Worm (Caenorhabditis elegans): ENCODE data around the gene C29F5.8.

The C29F5.8 gene

DNA sequence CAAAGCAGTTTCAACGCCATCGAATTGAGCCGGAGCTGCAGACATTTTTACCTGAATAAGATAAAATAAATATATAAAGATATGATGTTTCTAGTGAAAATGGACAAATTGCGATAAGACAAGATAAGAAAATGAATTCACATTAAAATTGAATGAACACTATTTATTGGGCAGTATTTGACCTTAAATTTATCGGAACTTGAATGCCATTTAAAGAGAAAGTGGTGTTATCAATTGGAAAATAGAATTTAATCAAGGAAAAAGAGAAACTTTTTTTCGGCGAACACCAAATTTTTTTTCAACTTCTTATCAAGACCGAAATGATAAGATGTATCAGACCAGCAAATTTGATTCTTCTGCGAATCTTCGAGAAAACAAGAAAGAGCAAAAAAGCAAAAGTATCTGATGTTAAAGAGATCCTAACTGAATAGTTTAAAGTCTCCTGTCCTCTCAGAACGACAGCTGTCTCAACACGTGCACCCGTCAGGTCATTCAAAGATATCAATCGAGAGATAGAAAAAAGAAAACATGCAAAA lies 16.1 kb upstream of the C29F5.8 start, which contains the start of gene upb-1 (continued):
- TF ChIP-seq sma-3 (GFP tag; optimal IDR thresholded peaks at IDR 0.05) = no peak
- no peak for TF ChIP-seq ama-1 (optimal IDR thresholded peaks at IDR 0.05)
- no peak for TF ChIP-seq mdl-1 (tag; optimal IDR thresholded peaks at IDR 0.05)
- TF ChIP-seq skn-1 (tag; optimal IDR thresholded peaks at IDR 0.05) = no peak
- TF ChIP-seq lin-39 (tag; optimal IDR thresholded peaks at IDR 0.05) = no peak
- TF ChIP-seq egl-27 (tag; optimal IDR thresholded peaks at IDR 0.05) = no peak
- TF ChIP-seq gmeb-1 (tag; optimal IDR thresholded peaks at IDR 0.05) = no peak

DNA sequence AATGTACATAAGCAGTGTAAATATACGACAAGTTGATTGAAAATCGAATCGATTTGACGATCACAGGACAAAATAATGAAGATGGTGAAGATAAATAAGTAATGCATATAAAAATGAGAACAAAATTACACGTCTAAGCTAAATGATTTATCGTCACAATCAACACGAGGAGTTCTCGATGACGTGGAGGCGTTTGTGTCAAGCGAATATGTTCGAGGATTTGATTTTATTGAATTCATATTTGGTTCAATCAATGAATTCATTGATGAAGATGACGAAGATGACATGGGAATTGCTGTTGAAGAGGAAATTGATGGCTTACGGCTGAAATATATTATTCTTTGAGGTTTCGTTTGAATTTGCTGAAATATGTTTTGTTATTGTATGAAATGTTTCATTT lies 13.7 kb upstream of the C29F5.8 start, which contains the start of gene nyn-3:
TSS of gene nyn-3 (minus strand) at position 101 of the 400 bp plus-strand sequence.
- TF ChIP-seq nhr-237 (tag; optimal IDR thresholded peaks at IDR 0.05) = no peak
- no peak for TF ChIP-seq skn-1 (tag; optimal IDR thresholded peaks at IDR 0.05)
- no peak for TF ChIP-seq lin-11 (tag; optimal IDR thresholded peaks at IDR 0.05)
- TF ChIP-seq mbf-1 (tag; optimal IDR thresholded peaks at IDR 0.05) = no peak
- TF ChIP-seq ztf-11 (tag; optimal IDR thresholded peaks at IDR 0.05) = no peak
- TF ChIP-seq aly-2 (tag; optimal IDR thresholded peaks at IDR 0.05) = no peak
- no peak for TF ChIP-seq mab-5 (tag; optimal IDR thresholded peaks at IDR 0.05)
- TF ChIP-seq zag-1 (tag; optimal IDR thresholded peaks at IDR 0.05) = no peak
- no peak for TF ChIP-seq peb-1 (tag; optimal IDR thresholded peaks at IDR 0.05)
- TF ChIP-seq ZK546.5 (tag; optimal IDR thresholded peaks at IDR 0.05) = no peak
- no peak for TF ChIP-seq nhr-10 (tag; optimal IDR thresholded peaks at IDR 0.05)
- no peak for TF ChIP-seq snpc-4 (tag; optimal IDR thresholded peaks at IDR 0.05)
- no peak for TF ChIP-seq nhr-11 (tag; optimal IDR thresholded peaks at IDR 0.05)
- no peak for TF ChIP-seq lsy-2 (tag; optimal IDR thresholded peaks at IDR 0.05)

DNA sequence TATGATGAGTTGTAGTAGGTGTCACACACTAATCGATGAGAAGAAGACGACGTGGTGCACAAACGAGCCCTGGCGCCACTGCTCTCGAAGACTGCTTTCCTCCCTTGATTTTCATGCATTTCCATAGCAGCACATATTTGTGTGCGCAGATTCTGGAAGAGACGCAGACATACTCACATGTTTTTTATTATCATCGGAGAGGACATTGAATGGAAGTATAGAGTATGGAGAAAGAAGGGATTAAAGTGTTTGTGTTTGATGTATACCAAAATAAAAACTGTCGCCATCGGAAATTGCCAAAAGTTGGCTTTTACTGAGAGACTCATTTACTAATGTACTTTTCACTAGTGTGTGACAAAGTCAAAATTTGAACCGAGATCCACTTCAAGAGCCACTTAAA lies 12.0 kb upstream of the C29F5.8 start, which contains the start of gene mps-1:
TSS of gene mps-1 (minus strand) at position 101 of the 400 bp plus-strand sequence.
- TF ChIP-seq mdl-1 (tag; optimal IDR thresholded peaks at IDR 0.05) (no peak), C34F6.9 (tag; optimal IDR thresholded peaks at IDR 0.05) (no peak), mab-5 (tag; optimal IDR thresholded peaks at IDR 0.05) (no peak), sem-4 (tag; optimal IDR thresholded peaks at IDR 0.05) (no peak), unc-55 (GFP tag; optimal IDR thresholded peaks at IDR 0.05) (no peak), skn-1 (tag; optimal IDR thresholded peaks at IDR 0.05) (no peak), ZK546.5 (tag; optimal IDR thresholded peaks at IDR 0.05) (no peak), ztf-4 (tag; optimal IDR thresholded peaks at IDR 0.05) (no peak), gmeb-1 (tag; optimal IDR thresholded peaks at IDR 0.05) (no peak), aly-2 (tag; optimal IDR thresholded peaks at IDR 0.05) (no peak), ama-1 (optimal IDR thresholded peaks at IDR 0.05) (no peak), lin-39 (tag; optimal IDR thresholded peaks at IDR 0.05) (no peak), dmd-4 (tag; optimal IDR thresholded peaks at IDR 0.05) (no peak)

DNA sequence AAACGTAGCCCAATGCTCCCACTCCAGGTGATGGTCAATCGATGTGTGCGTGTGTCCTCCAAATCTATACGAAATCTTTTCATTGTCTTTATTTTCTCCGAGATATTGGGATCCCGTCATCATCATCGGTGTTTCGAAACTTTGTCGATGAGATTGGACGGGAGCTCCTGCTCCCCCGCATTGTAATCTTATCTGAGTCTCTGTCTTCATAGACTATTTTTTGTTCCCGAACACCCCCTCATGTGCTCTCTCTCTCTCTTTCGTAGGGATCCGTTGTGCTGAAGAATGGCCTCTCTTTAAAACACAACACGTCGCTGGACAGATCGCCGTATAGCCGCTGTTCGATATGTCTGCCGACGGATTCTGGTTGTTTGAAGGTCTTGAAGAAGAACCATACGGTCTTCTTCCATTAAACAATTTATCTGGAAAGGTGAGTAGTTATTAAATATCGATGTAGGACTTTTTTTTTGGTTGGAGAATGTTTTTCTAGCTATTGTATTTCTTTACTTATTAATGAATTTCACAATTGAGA lies 3.0 kb upstream of the C29F5.8 start, which contains the start of gene C29F5.1:
TSS of gene C29F5.1 (plus strand) at position 317 of the 532 bp plus-strand sequence.
- peak; percentile 46 for TF ChIP-seq nhr-129 (tag; optimal IDR thresholded peaks at IDR 0.05)
- TF ChIP-seq sma-9 (GFP tag; optimal IDR thresholded peaks at IDR 0.05) = peak; percentile 6
- TF ChIP-seq sma-9 (tag; optimal IDR thresholded peaks at IDR 0.05) = no peak
- TF ChIP-seq nhr-25 (tag; optimal IDR thresholded peaks at IDR 0.05) = no peak
- TF ChIP-seq gmeb-1 (tag; optimal IDR thresholded peaks at IDR 0.05) = no peak
- no peak for TF ChIP-seq elt-3 (tag; optimal IDR thresholded peaks at IDR 0.05)
- TF ChIP-seq C34F6.9 (tag; optimal IDR thresholded peaks at IDR 0.05) = no peak
- TF ChIP-seq fos-1 (tag; optimal IDR thresholded peaks at IDR 0.05) = no peak
- TF ChIP-seq F13H6.1 (tag; optimal IDR thresholded peaks at IDR 0.05) = peak; percentile 11
- no peak for TF ChIP-seq ZK546.5 (tag; optimal IDR thresholded peaks at IDR 0.05)
- no peak for TF ChIP-seq mbf-1 (tag; optimal IDR thresholded peaks at IDR 0.05)
- TF ChIP-seq unc-62 (GFP tag; optimal IDR thresholded peaks at IDR 0.05) = no peak

DNA sequence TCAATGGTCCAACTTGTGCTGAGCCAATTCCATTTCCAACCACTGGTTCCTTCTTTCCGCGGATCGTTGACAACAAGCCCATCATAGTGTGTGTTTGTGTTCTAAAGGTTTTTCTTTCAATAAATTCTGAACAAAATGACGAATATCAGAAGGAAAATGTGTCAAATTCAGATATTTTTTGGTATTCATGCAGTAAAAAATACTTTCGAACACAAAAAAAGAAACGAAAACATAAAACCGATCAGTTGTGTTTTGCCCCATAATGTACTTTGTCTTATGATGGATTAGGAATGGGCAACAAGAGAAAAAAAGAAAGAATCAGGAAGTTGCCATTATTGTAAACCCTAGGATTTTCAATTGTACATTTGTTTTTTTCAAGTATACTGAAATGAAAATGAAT lies 3.0 kb downstream of the C29F5.8 start, which contains the start of gene glb-10:
TSS of gene glb-10 (minus strand) at position 101 of the 400 bp plus-strand sequence.
- no peak for TF ChIP-seq unc-39 (tag; optimal IDR thresholded peaks at IDR 0.05)
- no peak for TF ChIP-seq ceh-16 (tag; optimal IDR thresholded peaks at IDR 0.05)
- no peak for TF ChIP-seq R02D3.7 (tag; optimal IDR thresholded peaks at IDR 0.05)
- no peak for TF ChIP-seq nhr-12 (tag; optimal IDR thresholded peaks at IDR 0.05)
- no peak for TF ChIP-seq unc-55 (GFP tag; optimal IDR thresholded peaks at IDR 0.05)
- no peak for TF ChIP-seq blmp-1 (tag; optimal IDR thresholded peaks at IDR 0.05; ENCODE audit: insufficient read depth)
- no peak for TF ChIP-seq ceh-82 (tag; optimal IDR thresholded peaks at IDR 0.05)
- TF ChIP-seq gmeb-1 (tag; optimal IDR thresholded peaks at IDR 0.05) = no peak
- no peak for TF ChIP-seq peb-1 (tag; optimal IDR thresholded peaks at IDR 0.05)
- no peak for TF ChIP-seq ztf-4 (tag; optimal IDR thresholded peaks at IDR 0.05)
- TF ChIP-seq aly-2 (tag; optimal IDR thresholded peaks at IDR 0.05) = no peak
- TF ChIP-seq egl-27 (tag; optimal IDR thresholded peaks at IDR 0.05) = no peak

All from whole organism, L2 larva.